Fruit fly (Drosophila melanogaster) whole organism, embryonic: ENCODE measurements around the gene Prp3.

Experiments
- Atf-2 ChIP-seq: fragments of 200-800 bp; sonication (Bioruptor generic); optimal IDR thresholded peaks from 2 replicates; lab custom pipeline; 2016; ENCODE audit warnings: missing biosample characterization, missing genetic modification characterization
- CG10267 ChIP-seq: fragments of 200-800 bp; sonication (Bioruptor generic); optimal IDR thresholded peaks from 2 replicates; lab custom pipeline; 2018; ENCODE audit warnings: missing biosample characterization, mild to moderate bottlenecking, missing genetic modification characterization, moderate library complexity
- CG10431 ChIP-seq: fragments of 200-800 bp; sonication (Bioruptor generic); optimal IDR thresholded peaks from 3 replicates; lab custom pipeline; 2018; ENCODE audit warnings: missing biosample characterization, mild to moderate bottlenecking, missing genetic modification characterization
- CG11456 ChIP-seq: fragments of 200-800 bp; sonication (Bioruptor generic); IDR thresholded peaks from 3 replicates; pipeline ENCODE4 v1.3.6; 2022; ENCODE audit warnings: missing biosample characterization, missing genetic modification characterization
- CG12659 ChIP-seq: fragments of 200-800 bp; sonication (Bioruptor generic); optimal IDR thresholded peaks from 3 replicates; lab custom pipeline; 2017; ENCODE audit warnings: mild to moderate bottlenecking, missing biosample characterization, missing genetic modification reagents, missing genetic modification characterization
- CG15011 ChIP-seq: fragments of 200-800 bp; sonication (Bioruptor generic); optimal IDR thresholded peaks from 3 replicates; lab custom pipeline; 2018; ENCODE audit warnings: missing biosample characterization, mild to moderate bottlenecking, missing genetic modification characterization
- CG15601 ChIP-seq: fragments of 200-800 bp; sonication (Bioruptor generic); optimal IDR thresholded peaks from 3 replicates; lab custom pipeline; 2019; ENCODE audit warnings: missing biosample characterization, mild to moderate bottlenecking, missing genetic modification characterization, moderate library complexity
- CG18011 ChIP-seq: fragments of 200-800 bp; sonication (Bioruptor generic); optimal IDR thresholded peaks from 2 replicates; lab custom pipeline; 2017; ENCODE audit warnings: missing biosample characterization, missing genetic modification characterization, mild to moderate bottlenecking, moderate library complexity, missing genotype
- CG32532 ChIP-seq: fragments of 200-800 bp; sonication (Bioruptor generic); IDR thresholded peaks from 2 replicates; pipeline ENCODE4 v1.3.6; 2022; ENCODE audit warnings: missing biosample characterization, missing genetic modification characterization
- CG34224 ChIP-seq: fragments of 200-800 bp; sonication (Bioruptor generic); IDR thresholded peaks from 3 replicates; pipeline ENCODE4 v1.3.6; 2022; ENCODE audit warnings: missing biosample characterization, missing genetic modification characterization; ENCODE audit not compliant: partially characterized antibody
- CG4617 ChIP-seq: fragments of 200-800 bp; sonication (Bioruptor generic); optimal IDR thresholded peaks from 3 replicates; lab custom pipeline; 2016; ENCODE audit warnings: missing biosample characterization, missing genetic modification characterization, borderline replicate concordance
- CG6654 ChIP-seq: fragments of 200-800 bp; sonication (Bioruptor generic); optimal IDR thresholded peaks from 2 replicates; lab custom pipeline; 2017; ENCODE audit warnings: missing biosample characterization, mild to moderate bottlenecking, missing genetic modification characterization
- CkIIα-i1 ChIP-seq: fragments of 200-800 bp; sonication (Bioruptor generic); IDR thresholded peaks from 2 replicates; pipeline ENCODE4 v1.3.6; 2022; ENCODE audit warnings: missing biosample characterization, missing genetic modification characterization
- Dll ChIP-seq: fragments of 200-800 bp; sonication (Bioruptor generic); IDR thresholded peaks from 4 replicates; pipeline ENCODE4 v1.3.6; 2022; ENCODE audit warnings: missing biosample characterization, missing genetic modification characterization; ENCODE audit not compliant: partially characterized antibody
- Dp ChIP-seq: fragments of 200-800 bp; sonication (Bioruptor generic); optimal IDR thresholded peaks from 2 replicates; lab custom pipeline; 2018; ENCODE audit warnings: missing biosample characterization, mild to moderate bottlenecking, missing genetic modification characterization, moderate library complexity
- Dref ChIP-seq: fragments of 200-800 bp; sonication (Bioruptor generic); IDR thresholded peaks from 2 replicates; pipeline ENCODE4 v1.3.6; 2022; ENCODE audit warnings: missing biosample characterization, missing genetic modification characterization
- Ets65A ChIP-seq: fragments of 200-800 bp; sonication (Bioruptor generic); peaks from one replicate; lab custom pipeline; 2016; ENCODE audit warnings: missing biosample characterization, missing genetic modification characterization
- HLH4C ChIP-seq: fragments of 200-800 bp; sonication (Bioruptor generic); IDR thresholded peaks from 3 replicates; pipeline ENCODE4 v1.3.6; 2022; ENCODE audit warnings: missing biosample characterization, missing genetic modification characterization; ENCODE audit not compliant: partially characterized antibody
- HLH54F ChIP-seq: fragments of 200-800 bp; sonication (Bioruptor generic); optimal IDR thresholded peaks from 3 replicates; lab custom pipeline; 2016; ENCODE audit warnings: missing biosample characterization, missing genetic modification characterization
- HmgZ ChIP-seq: fragments of 200-800 bp; sonication (Bioruptor generic); optimal IDR thresholded peaks from 2 replicates; lab custom pipeline; 2018; ENCODE audit warnings: missing biosample characterization, mild to moderate bottlenecking, missing genetic modification characterization
- Hr78 ChIP-seq, 2 experiments: fragments of 200-800 bp in 1 of 2; fragments of >200 bp in 1 of 2; sonication (Bioruptor generic) in 1 of 2; optimal IDR thresholded peaks; 2 replicates each; lab custom pipeline; 2017 to 2019; ENCODE audit warnings: missing biosample characterization in 2 of 2, missing genetic modification characterization in 2 of 2, mild to moderate bottlenecking in 1 of 2, moderate library complexity in 1 of 2
- Hsf ChIP-seq: fragments of 200-800 bp; sonication (Bioruptor generic); optimal IDR thresholded peaks from 3 replicates; lab custom pipeline; 2016; ENCODE audit warnings: missing biosample characterization, missing genetic modification characterization
- Kr ChIP-seq: fragments of 200-800 bp; sonication (Bioruptor generic); optimal IDR thresholded peaks from 2 replicates; lab custom pipeline; 2017; ENCODE audit warnings: missing biosample characterization, mild to moderate bottlenecking, missing genetic modification characterization
- Lhr ChIP-seq: fragments of 200-800 bp; sonication (Bioruptor generic); optimal IDR thresholded peaks from 3 replicates; lab custom pipeline; 2017; ENCODE audit warnings: mild to moderate bottlenecking, missing biosample characterization, missing genetic modification reagents, missing genetic modification characterization
- MBD-R2 ChIP-seq: fragments of 200-800 bp; sonication (Bioruptor generic); IDR thresholded peaks from 2 replicates; pipeline ENCODE4 v1.3.6; 2022; ENCODE audit warnings: missing biosample characterization, missing genetic modification characterization
- Med ChIP-seq: fragments of 200-800 bp; sonication (Bioruptor generic); peaks from one replicate; lab custom pipeline; 2016; ENCODE audit warnings: missing biosample characterization, missing genetic modification characterization, mild to moderate bottlenecking, inconsistent platforms, moderate library complexity
- Myb ChIP-seq: fragments of 200-800 bp; sonication (Bioruptor generic); optimal IDR thresholded peaks from 2 replicates; lab custom pipeline; 2016; ENCODE audit warnings: missing biosample characterization, missing genetic modification characterization
- Sry-β ChIP-seq: fragments of 200-800 bp; sonication (Bioruptor generic); optimal IDR thresholded peaks from 2 replicates; lab custom pipeline; 2018; ENCODE audit warnings: missing biosample characterization, mild to moderate bottlenecking, missing genetic modification characterization, moderate library complexity
- Xbp1 ChIP-seq: fragments of 200-800 bp; sonication (Bioruptor generic); optimal IDR thresholded peaks from 3 replicates; lab custom pipeline; 2016; ENCODE audit warnings: missing biosample characterization, mild to moderate bottlenecking, missing genetic modification characterization
- YL-1 ChIP-seq: fragments of 200-800 bp; sonication (Bioruptor generic); optimal IDR thresholded peaks from 3 replicates; lab custom pipeline; 2017; ENCODE audit warnings: missing biosample characterization, mild to moderate bottlenecking, missing genetic modification characterization
- ash1 ChIP-seq: fragments of 200-800 bp; sonication (Bioruptor generic); optimal IDR thresholded peaks from 2 replicates; lab custom pipeline; 2018; ENCODE audit warnings: missing biosample characterization, mild to moderate bottlenecking, missing genetic modification characterization
- bbx ChIP-seq: fragments of 200-800 bp; sonication (Bioruptor generic); IDR thresholded peaks from 2 replicates; pipeline ENCODE4 v1.3.6; 2022; ENCODE audit warnings: missing biosample characterization, missing genetic modification characterization; ENCODE audit not compliant: partially characterized antibody
- ci ChIP-seq: fragments of 200-800 bp; sonication (Bioruptor generic); IDR thresholded peaks from 3 replicates; pipeline ENCODE4 v1.3.6; 2022; ENCODE audit warnings: missing biosample characterization, missing genetic modification characterization
- crc ChIP-seq: fragments of 200-800 bp; sonication (Bioruptor generic); optimal IDR thresholded peaks from 2 replicates; lab custom pipeline; 2016; ENCODE audit warnings: missing biosample characterization, missing genetic modification characterization
- dm ChIP-seq: fragments of 200-800 bp; sonication (Bioruptor generic); optimal IDR thresholded peaks from 3 replicates; lab custom pipeline; 2016; ENCODE audit warnings: missing biosample characterization, missing genetic modification characterization
- dpn ChIP-seq, 2 experiments: fragments of 200-800 bp; sonication (Bioruptor generic); optimal IDR thresholded peaks; 3 replicates each; lab custom pipeline; 2016; ENCODE audit warnings: missing biosample characterization in 2 of 2, missing genetic modification characterization in 2 of 2
- dysf ChIP-seq: fragments of 200-800 bp; sonication (Bioruptor generic); IDR thresholded peaks from 3 replicates; pipeline ENCODE4 v1.3.6; 2022; ENCODE audit warnings: missing biosample characterization, missing genetic modification characterization
- fd102C ChIP-seq: fragments of 200-800 bp; sonication (Bioruptor generic); optimal IDR thresholded peaks from 2 replicates; lab custom pipeline; 2018; ENCODE audit warnings: missing biosample characterization, mild to moderate bottlenecking, missing genetic modification characterization, moderate library complexity
- gfzf ChIP-seq: fragments of 200-800 bp; sonication (Bioruptor generic); optimal IDR thresholded peaks from 2 replicates; lab custom pipeline; 2016; ENCODE audit warnings: missing biosample characterization, mild to moderate bottlenecking, missing genetic modification characterization, moderate library complexity
- gro ChIP-seq: fragments of 200-800 bp; sonication (Bioruptor generic); optimal IDR thresholded peaks from 2 replicates; lab custom pipeline; 2016; ENCODE audit warnings: missing biosample characterization, missing genetic modification characterization
- lov ChIP-seq, 2 experiments: fragments of 200-800 bp in 1 of 2; fragments of >200 bp in 1 of 2; sonication (Bioruptor generic) in 1 of 2; IDR thresholded peaks in 1 of 2; optimal IDR thresholded peaks in 1 of 2; 2 replicates in 1 of 2; 3 replicates in 1 of 2; pipeline versions ENCODE4 v1.3.6 to Lab custom; 2017 to 2022; ENCODE audit warnings: missing biosample characterization in 1 of 2, missing genetic modification characterization in 1 of 2
- nmo ChIP-seq: fragments of 200-800 bp; sonication (Bioruptor generic); optimal IDR thresholded peaks from 2 replicates; lab custom pipeline; 2018; ENCODE audit warnings: missing biosample characterization, mild to moderate bottlenecking, missing genetic modification characterization, moderate library complexity
- phol ChIP-seq: fragments of 200-800 bp; sonication (Bioruptor generic); optimal IDR thresholded peaks from 3 replicates; lab custom pipeline; 2018; ENCODE audit warnings: missing biosample characterization, mild to moderate bottlenecking, missing genetic modification characterization, moderate library complexity
- sna ChIP-seq: fragments of 200-800 bp; sonication (Bioruptor generic); IDR thresholded peaks from 2 replicates; pipeline ENCODE4 v1.3.6; 2022; ENCODE audit warnings: missing biosample characterization, missing genetic modification characterization; ENCODE audit not compliant: partially characterized antibody
- so ChIP-seq: fragments of 200-800 bp; sonication (Bioruptor generic); IDR thresholded peaks from 3 replicates; pipeline ENCODE4 v1.3.6; 2022; ENCODE audit warnings: missing biosample characterization, missing genetic modification characterization
- sob ChIP-seq: fragments of 200-800 bp; sonication (Bioruptor generic); IDR thresholded peaks from 2 replicates; pipeline ENCODE4 v1.3.6; 2022; ENCODE audit warnings: missing biosample characterization, missing genetic modification characterization
- sqz ChIP-seq: fragments of 200-800 bp; sonication (Bioruptor generic); optimal IDR thresholded peaks from 3 replicates; lab custom pipeline; 2018; ENCODE audit warnings: missing biosample characterization, mild to moderate bottlenecking, missing genetic modification characterization
- toy ChIP-seq: fragments of 200-800 bp; sonication (Bioruptor generic); IDR thresholded peaks from 2 replicates; pipeline ENCODE4 v1.3.6; 2022; ENCODE audit warnings: missing biosample characterization, missing genetic modification characterization
- zfh1 ChIP-seq: fragments of 200-800 bp; sonication (Bioruptor generic); IDR thresholded peaks from 3 replicates; pipeline ENCODE4 v1.3.6; 2022; ENCODE audit warnings: missing biosample characterization, missing genetic modification characterization

Prp3 gene

DNA sequence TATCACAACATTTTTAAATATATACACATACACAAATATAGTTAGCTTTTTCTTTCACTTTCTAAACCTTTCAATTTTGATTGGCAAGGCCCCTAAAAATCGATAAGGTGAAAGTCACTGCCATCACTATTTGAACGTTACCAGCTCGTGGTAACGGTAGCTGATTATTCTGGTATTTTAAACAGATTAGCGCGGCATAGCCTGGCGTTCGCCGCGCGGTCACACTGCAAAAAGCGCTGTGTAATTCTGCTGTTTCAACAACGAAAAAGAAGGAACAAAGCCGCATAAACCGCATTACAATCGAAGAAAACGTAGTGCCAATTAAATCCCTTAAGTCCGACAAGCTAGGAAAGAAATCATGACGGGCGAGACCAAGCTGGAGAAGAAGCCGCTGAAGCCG is 4.7 kb downstream of the Prp3 start, which contains the start of gene Rpn1:
TSS of gene Rpn1 (plus strand) at position 219 of the 400 bp plus-strand sequence.
- peak; percentile 22; the same call in 1 of the 2 replicates for TF ChIP-seq CG32532
- TF ChIP-seq toy, result no peak
- peak; percentile 39 for TF ChIP-seq CG12659 (GFP tag; lab: Kevin White, UChicago)
- TF ChIP-seq CG15601 (tag; lab: Kevin White, UChicago), result peak; percentile 43
- TF ChIP-seq ci (GFP tag; lab: Robert Waterston, UW), result peak; percentile 49; the same call in 2 of the 3 replicates
- TF ChIP-seq Xbp1 (GFP tag; lab: Kevin White, UChicago), result peak; percentile 48
- TF ChIP-seq Myb (GFP tag; lab: Kevin White, UChicago), result peak; percentile 82
- TF ChIP-seq Lhr (GFP tag; lab: Kevin White, UChicago), result peak; percentile 71
- peak; percentile 5 for TF ChIP-seq Hsf (GFP tag; lab: Kevin White, UChicago)
- TF ChIP-seq CG34224 (GFP tag; lab: Robert Waterston, UW), result peak; percentile 54; the same call in 2 of the 3 replicates
- peak; percentile 84 for TF ChIP-seq Dref (GFP tag; lab: Robert Waterston, UW)
- TF ChIP-seq Dll (GFP tag; lab: Robert Waterston, UW), result 0 out of 4 replicates have a peak, but pooled peaks have one; percentile 51
- TF ChIP-seq Dp, result peak; percentile 81
- TF ChIP-seq HLH54F (GFP tag; lab: Kevin White, UChicago), result no peak
- TF ChIP-seq gro (GFP tag; lab: Kevin White, UChicago), result peak; percentile 12
- TF ChIP-seq CG10267 (tag; lab: Kevin White, UChicago), result peak; percentile 17
- TF ChIP-seq YL-1, result peak; percentile 53
- TF ChIP-seq sna (GFP tag; lab: Robert Waterston, UW), result peak; percentile 42; the same call in 1 of the 2 replicates
- TF ChIP-seq bbx (GFP tag; lab: Robert Waterston, UW), result peak; percentile 49; the same call in 1 of the 2 replicates
- TF ChIP-seq Sry-β (GFP tag; lab: Kevin White, UChicago), result peak; percentile 21
- peak; percentile 33 for TF ChIP-seq nmo (GFP tag; lab: Kevin White, UChicago)
- no peak for TF ChIP-seq Atf-2
- TF ChIP-seq CkIIα-i1, result no peak
- TF ChIP-seq Med (GFP tag; lab: Kevin White, UChicago), result peak; percentile 81
- TF ChIP-seq phol (tag; lab: Kevin White, UChicago), result peak; percentile 39
- TF ChIP-seq dm (GFP tag; lab: Kevin White, UChicago), result peak; percentile 52
- TF ChIP-seq crc (GFP tag; lab: Kevin White, UChicago), result no peak
- TF ChIP-seq dpn (GFP tag; optimal IDR thresholded peaks at IDR 0.05; lab: Kevin White, UChicago), result peak; percentile 1 to 30
- TF ChIP-seq CG4617 (GFP tag; lab: Kevin White, UChicago), result peak; percentile 92
- TF ChIP-seq Hr78 (GFP tag; optimal IDR thresholded peaks at IDR 0.05; lab: Kevin White, UChicago), result no peak
- no peak for TF ChIP-seq fd102C (GFP tag; lab: Kevin White, UChicago)
- no peak for TF ChIP-seq zfh1 (GFP tag; lab: Robert Waterston, UW)
- peak; percentile 58; the same call in 1 of the 3 replicates for TF ChIP-seq HLH4C (GFP tag; lab: Robert Waterston, UW)
- no peak for TF ChIP-seq sqz
- TF ChIP-seq gfzf (GFP tag; lab: Kevin White, UChicago), result peak; percentile 93
- TF ChIP-seq ash1 (GFP tag; lab: Kevin White, UChicago), result no peak
- TF ChIP-seq dysf (GFP tag; lab: Robert Waterston, UW), result no peak
- no peak for TF ChIP-seq lov (optimal IDR thresholded peaks at IDR 0.05; lab: Kevin White, UChicago)
- 0 out of 3 replicates have a peak, but pooled peaks have one; percentile 44 for TF ChIP-seq lov (GFP tag; IDR thresholded peaks at IDR 0.05; lab: Robert Waterston, UW)
- TF ChIP-seq MBD-R2 (GFP tag; lab: Robert Waterston, UW), result peak; percentile 91
- TF ChIP-seq CG18011 (GFP tag; lab: Kevin White, UChicago), result no peak
- TF ChIP-seq sob (GFP tag; lab: Robert Waterston, UW), result 0 out of 2 replicates have a peak, but pooled peaks have one; percentile 24
- no peak for TF ChIP-seq CG6654 (GFP tag; lab: Kevin White, UChicago)
- TF ChIP-seq CG11456 (GFP tag; lab: Robert Waterston, UW), result no peak
- TF ChIP-seq CG10431, result no peak
- TF ChIP-seq CG15011 (GFP tag; lab: Kevin White, UChicago), result no peak
- TF ChIP-seq HmgZ (tag; lab: Kevin White, UChicago), result peak; percentile 74
- TF ChIP-seq so, result peak; percentile 53; the same call in 1 of the 3 replicates
- no peak for TF ChIP-seq Kr (GFP tag; lab: Kevin White, UChicago)
- peak; percentile 86 for TF ChIP-seq Ets65A (GFP tag; lab: Kevin White, UChicago)
